Worm (Caenorhabditis elegans) whole organism, mixed stage, embryonic: ENCODE data around the gene gpx-5.

Source experiments
- blmp-1 ChIP-seq: fragments of 150-350 bp; optimal IDR thresholded peaks from 2 replicates; lab custom pipeline; 2014; ENCODE audit warnings: missing biosample characterization, missing genetic modification characterization
- elt-1 ChIP-seq: sonication (generic microtip); optimal IDR thresholded peaks from 2 replicates; lab custom pipeline; 2017; ENCODE audit warnings: missing genetic modification characterization, mild to moderate bottlenecking, missing compliant biosample characterization, antibody characterized with exemption, moderate library complexity, borderline replicate concordance; ENCODE audit not compliant: insufficient read depth
- elt-3 ChIP-seq: fragments of 150-350 bp; optimal IDR thresholded peaks from 2 replicates; lab custom pipeline; 2014; ENCODE audit warnings: missing biosample characterization, missing genetic modification characterization
- lin-32 ChIP-seq: fragments of 200-800 bp; sonication (Bioruptor generic); optimal IDR thresholded peaks from 2 replicates; lab custom pipeline; 2018; ENCODE audit warnings: mild to moderate bottlenecking, missing genetic modification characterization, missing compliant biosample characterization
- lsy-2 ChIP-seq: fragments of 150-350 bp; optimal IDR thresholded peaks from 2 replicates; lab custom pipeline; 2014; ENCODE audit warnings: missing biosample characterization, missing genetic modification characterization
- mep-1 ChIP-seq: fragments of 150-350 bp; optimal IDR thresholded peaks from 2 replicates; lab custom pipeline; 2017; ENCODE audit warnings: missing biosample characterization, missing genetic modification reagents, missing genetic modification characterization, inconsistent platforms
- nhr-12 ChIP-seq: fragments of 150-350 bp; optimal IDR thresholded peaks from 2 replicates; lab custom pipeline; 2014; ENCODE audit warnings: missing biosample characterization, missing genetic modification characterization
- nhr-28 ChIP-seq: fragments of 150-350 bp; optimal IDR thresholded peaks from 2 replicates; lab custom pipeline; 2014; ENCODE audit warnings: missing biosample characterization, missing genetic modification characterization
- nhr-76 ChIP-seq: sonication (generic microtip); optimal IDR thresholded peaks from 2 replicates; lab custom pipeline; 2017; ENCODE audit warnings: missing biosample characterization, missing genetic modification characterization
- snpc-4 ChIP-seq: fragments of 150-350 bp; optimal IDR thresholded peaks from 2 replicates; lab custom pipeline; 2014; ENCODE audit warnings: missing biosample characterization, missing genetic modification characterization
- unc-62 ChIP-seq: fragments of 150-350 bp; optimal IDR thresholded peaks from 2 replicates; lab custom pipeline; 2014; ENCODE audit warnings: missing biosample characterization, missing genetic modification reagents, missing genetic modification characterization
- ztf-11 ChIP-seq: fragments of 150-350 bp; optimal IDR thresholded peaks from 2 replicates; lab custom pipeline; 2014; ENCODE audit warnings: missing biosample characterization, missing genetic modification characterization

DNA sequence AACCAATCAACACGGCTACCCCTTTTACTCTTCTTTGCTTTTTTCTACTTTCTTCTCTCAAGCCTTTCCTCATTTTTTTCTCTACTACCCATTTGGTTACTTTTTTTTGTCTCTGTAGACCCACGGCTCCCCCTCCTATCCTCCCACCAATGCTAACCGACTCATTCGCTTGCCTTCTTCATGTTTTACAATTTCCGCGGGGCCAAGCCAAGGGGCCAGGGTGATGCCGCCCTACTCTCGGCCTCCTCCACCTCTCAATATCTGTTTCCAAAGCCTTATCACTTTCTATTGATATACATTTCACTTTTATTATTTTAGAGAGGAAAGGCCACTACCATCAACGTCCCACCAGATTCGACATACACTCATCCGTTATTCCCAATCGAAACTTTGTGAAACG lies 41.1 kb upstream of the gpx-5 start, which contains the start of gene F49E2.5:
- no peak for TF ChIP-seq blmp-1 (tag; lab: Kevin White, UChicago)
- TF ChIP-seq elt-3 (tag; lab: Kevin White, UChicago): no peak
- TF ChIP-seq nhr-76 (tag; lab: Kevin White, UChicago): no peak
- TF ChIP-seq lsy-2: no peak
- no peak for TF ChIP-seq elt-1 (tag; lab: Kevin White, UChicago)
- no peak for TF ChIP-seq unc-62 (GFP tag; lab: Kevin White, UChicago)
- TF ChIP-seq snpc-4: no peak
- TF ChIP-seq mep-1 (tag; lab: Kevin White, UChicago): no peak
- no peak for TF ChIP-seq nhr-28
- TF ChIP-seq lin-32 (GFP tag; lab: Kevin White, UChicago): no peak
- TF ChIP-seq ztf-11 (tag; lab: Kevin White, UChicago): no peak
- no peak for TF ChIP-seq nhr-12 (tag; lab: Kevin White, UChicago)
